Worm (Caenorhabditis elegans): ENCODE measurements around the gene F54B3.1.

DNA sequence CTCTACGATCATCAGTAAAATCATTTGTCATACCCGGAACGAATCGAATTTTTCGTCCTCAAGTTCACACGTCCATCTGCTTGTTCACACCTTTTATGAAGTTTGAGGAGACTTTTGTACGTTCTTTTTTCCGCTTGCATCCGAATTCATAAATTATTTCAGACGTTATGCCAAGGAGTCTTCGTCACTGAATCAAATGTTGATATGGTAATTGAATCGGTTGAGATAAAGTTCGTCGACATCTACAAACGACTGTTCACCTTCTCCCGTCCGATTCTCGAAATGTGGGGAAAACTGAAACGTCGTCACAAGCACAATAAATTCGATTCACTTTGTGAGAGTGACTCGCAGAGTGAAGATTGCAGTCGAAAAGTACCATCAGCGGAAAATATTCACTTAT lies 982 bp downstream of the F54B3.1 start:
- TF ChIP-seq lsy-2 (tag; optimal IDR thresholded peaks at IDR 0.05) (no peak), unc-62 (GFP tag; optimal IDR thresholded peaks at IDR 0.05) (no peak), nhr-12 (tag; optimal IDR thresholded peaks at IDR 0.05) (no peak), rnt-1 (tag; optimal IDR thresholded peaks at IDR 0.05) (no peak), vab-15 (tag; optimal IDR thresholded peaks at IDR 0.05) (no peak)
